Fruit fly (Drosophila melanogaster) whole organism, embryonic: ENCODE results near the gene Gem2.

Source experiments
- CG10147 ChIP-seq: fragments of 200-800 bp; sonication (Bioruptor generic); optimal IDR thresholded peaks from 2 replicates; lab custom pipeline; 2019; ENCODE audit warnings: missing biosample characterization, mild to moderate bottlenecking, missing genetic modification characterization, moderate library complexity
- Sin3A ChIP-seq: fragments of >200 bp; optimal IDR thresholded peaks from 2 replicates; lab custom pipeline; 2018
- fd64A ChIP-seq: fragments of 200-800 bp; sonication (Bioruptor generic); optimal IDR thresholded peaks from 3 replicates; lab custom pipeline; 2018; ENCODE audit warnings: missing biosample characterization, mild to moderate bottlenecking, missing genetic modification characterization
- h ChIP-seq: fragments of >200 bp; optimal IDR thresholded peaks from 2 replicates; lab custom pipeline; 2017
- salm ChIP-seq: fragments of 200-800 bp; sonication (Bioruptor generic); optimal IDR thresholded peaks from 2 replicates; lab custom pipeline; 2018; ENCODE audit warnings: missing biosample characterization, mild to moderate bottlenecking, missing genetic modification characterization

dm6 chr3L:19142587-19142986 is 42.4 kb upstream of the Gem2 start:
- TF ChIP-seq h (no peak), fd64A (GFP tag; lab: Kevin White, UChicago) (no peak), Sin3A (lab: Kevin White, UChicago) (no peak), CG10147 (GFP tag; lab: Kevin White, UChicago) (no peak), salm (tag; lab: Kevin White, UChicago) (no peak)
